Fruit fly (Drosophila melanogaster) whole organism, wandering third instar larva: ENCODE data around the gene dmrt11E.
A peak's percentile ranks its signal among the peaks of the same experiment; 100 is the strongest.

Experiments
- Abd-B ChIP-seq: fragments of >200 bp; optimal IDR thresholded peaks from 2 replicates; lab custom pipeline; 2017; ENCODE audit warnings: missing biosample characterization, missing genetic modification characterization
- CG32264 ChIP-seq: fragments of 200-800 bp; sonication (Bioruptor generic); optimal IDR thresholded peaks from 2 replicates; lab custom pipeline; 2016; ENCODE audit warnings: missing biosample characterization, missing genetic modification characterization
- CG9705 ChIP-seq: fragments of 200-800 bp; sonication (Bioruptor generic); optimal IDR thresholded peaks from 2 replicates; lab custom pipeline; 2018; ENCODE audit warnings: missing biosample characterization, mild to moderate bottlenecking, missing genetic modification characterization
- CrebA ChIP-seq: fragments of 200-800 bp; sonication (Bioruptor generic); optimal IDR thresholded peaks from 2 replicates; lab custom pipeline; 2016; ENCODE audit warnings: missing biosample characterization, mild to moderate bottlenecking, missing genetic modification characterization, borderline replicate concordance
- Dfd ChIP-seq: fragments of >200 bp; optimal IDR thresholded peaks from 2 replicates; lab custom pipeline; 2017; ENCODE audit warnings: missing biosample characterization, missing genetic modification characterization
- Dif ChIP-seq: fragments of 200-275, 200-300 bp; sonication (Bioruptor generic); optimal IDR thresholded peaks from 2 replicates; lab custom pipeline; 2018; ENCODE audit warnings: missing biosample characterization, missing genetic modification characterization; ENCODE audit not compliant: partially characterized antibody
- GATAd ChIP-seq: sonication (Bioruptor generic); optimal IDR thresholded peaks from 2 replicates; lab custom pipeline; 2016; ENCODE audit warnings: missing biosample characterization, missing genetic modification characterization
- HLH106 ChIP-seq: fragments of 200-800 bp; optimal IDR thresholded peaks from 3 replicates; lab custom pipeline; 2019; ENCODE audit warnings: missing biosample characterization, mild to moderate bottlenecking, missing genetic modification characterization, moderate library complexity
- Hnf4 ChIP-seq: fragments of 200-800 bp; sonication (Bioruptor generic); optimal IDR thresholded peaks from 2 replicates; lab custom pipeline; 2016; ENCODE audit warnings: missing biosample characterization, mild to moderate bottlenecking, missing genetic modification characterization
- Hr83 ChIP-seq: fragments of 200-300 bp; sonication (Bioruptor generic); optimal IDR thresholded peaks from 2 replicates; lab custom pipeline; 2016; ENCODE audit warnings: missing biosample characterization, mild to moderate bottlenecking, missing genetic modification characterization, moderate library complexity; ENCODE audit not compliant: poor library complexity, severe bottlenecking
- Jra ChIP-seq: sonication (Bioruptor generic); optimal IDR thresholded peaks from 2 replicates; lab custom pipeline; 2016; ENCODE audit warnings: missing biosample characterization, missing genetic modification characterization
- Mio ChIP-seq: sonication (Bioruptor generic); optimal IDR thresholded peaks from 2 replicates; lab custom pipeline; 2016; ENCODE audit warnings: missing biosample characterization, missing genetic modification characterization
- Myc ChIP-seq: fragments of >200 bp; optimal IDR thresholded peaks from 2 replicates; lab custom pipeline; 2017
- N ChIP-seq: fragments of >200 bp; optimal IDR thresholded peaks from 2 replicates; lab custom pipeline; 2018; ENCODE audit warnings: missing biosample characterization, missing external identifiers, missing genetic modification characterization
- OdsH ChIP-seq: fragments of 200-800 bp; sonication (Bioruptor generic); optimal IDR thresholded peaks from 2 replicates; lab custom pipeline; 2016; ENCODE audit warnings: missing biosample characterization, mild to moderate bottlenecking, missing genetic modification characterization
- Rel ChIP-seq, 2 experiments: fragments of 200-800 bp; sonication (Bioruptor generic) in 1 of 2; optimal IDR thresholded peaks; 2 replicates in 1 of 2; 3 replicates in 1 of 2; lab custom pipeline; 2016 to 2019; ENCODE audit warnings: mild to moderate bottlenecking in 2 of 2, missing biosample characterization in 2 of 2, missing genetic modification characterization in 2 of 2, moderate library complexity in 1 of 2
- Sp1 ChIP-seq: fragments of 200-800 bp; sonication (Bioruptor generic); optimal IDR thresholded peaks from 3 replicates; lab custom pipeline; 2019; ENCODE audit warnings: missing biosample characterization, mild to moderate bottlenecking, missing genetic modification characterization, moderate library complexity
- Vsx2 ChIP-seq: fragments of 200-300, 225-300 bp; sonication (Bioruptor generic); optimal IDR thresholded peaks from 2 replicates; lab custom pipeline; 2018; ENCODE audit warnings: missing biosample characterization, missing genetic modification characterization; ENCODE audit not compliant: partially characterized antibody
- br ChIP-seq: fragments of 200-800 bp; sonication (Bioruptor generic); optimal IDR thresholded peaks from 2 replicates; lab custom pipeline; 2016; ENCODE audit warnings: missing biosample characterization, missing genetic modification characterization
- brk ChIP-seq: fragments of 200-800 bp; sonication (Bioruptor generic); optimal IDR thresholded peaks from 2 replicates; lab custom pipeline; 2016; ENCODE audit warnings: missing biosample characterization, mild to moderate bottlenecking, missing genetic modification characterization
- dl ChIP-seq, 2 experiments: fragments of 175-275, 200-275 bp in 1 of 2; fragments of 200-275 bp in 1 of 2; sonication (Bioruptor generic); optimal IDR thresholded peaks; lab custom pipeline; 2018; ENCODE audit warnings: mild to moderate bottlenecking in 2 of 2, missing biosample characterization in 2 of 2, missing genetic modification characterization in 2 of 2, moderate library complexity in 2 of 2; ENCODE audit not compliant: partially characterized antibody in 2 of 2, insufficient read depth in 1 of 2
- dmrt93B ChIP-seq: fragments of 200-800 bp; sonication (Bioruptor generic); optimal IDR thresholded peaks from 2 replicates; lab custom pipeline; 2018; ENCODE audit warnings: missing biosample characterization, mild to moderate bottlenecking, missing genetic modification characterization
- dsf ChIP-seq: sonication (Bioruptor generic); optimal IDR thresholded peaks from 2 replicates; lab custom pipeline; 2016; ENCODE audit warnings: missing biosample characterization, missing genetic modification characterization, borderline replicate concordance
- ey ChIP-seq: fragments of 200-800 bp; sonication (Bioruptor generic); optimal IDR thresholded peaks from 2 replicates; lab custom pipeline; 2016; ENCODE audit warnings: missing biosample characterization, missing genetic modification characterization
- foxo ChIP-seq, 2 experiments: fragments of 200-800 bp; sonication (Bioruptor generic); optimal IDR thresholded peaks; 2 replicates in 1 of 2; 3 replicates in 1 of 2; lab custom pipeline; 2016 to 2017; ENCODE audit warnings: missing biosample characterization in 2 of 2, missing genetic modification characterization in 2 of 2
- fru ChIP-seq: fragments of 200-800 bp; sonication (Bioruptor generic); optimal IDR thresholded peaks from 3 replicates; lab custom pipeline; 2016; ENCODE audit warnings: missing biosample characterization, mild to moderate bottlenecking, missing genetic modification characterization
- h ChIP-seq: fragments of 200-800 bp; sonication (Bioruptor generic); optimal IDR thresholded peaks from 3 replicates; lab custom pipeline; 2016; ENCODE audit warnings: missing biosample characterization, mild to moderate bottlenecking, missing genetic modification characterization
- jim ChIP-seq: fragments of 175-275, 200-325 bp; sonication (Bioruptor generic); optimal IDR thresholded peaks from 2 replicates; lab custom pipeline; 2016; ENCODE audit warnings: missing biosample characterization, mild to moderate bottlenecking, missing genetic modification characterization
- lola ChIP-seq: fragments of >200 bp; optimal IDR thresholded peaks from 2 replicates; lab custom pipeline; 2017; ENCODE audit warnings: missing biosample characterization, missing genetic modification characterization
- pan ChIP-seq: fragments of >200 bp; optimal IDR thresholded peaks from 2 replicates; lab custom pipeline; 2017
- psq ChIP-seq: fragments of 200-800 bp; sonication (Bioruptor generic); optimal IDR thresholded peaks from 3 replicates; lab custom pipeline; 2017; ENCODE audit warnings: missing biosample characterization, mild to moderate bottlenecking, missing genetic modification characterization, moderate library complexity
- rgr ChIP-seq: fragments of 200-800 bp; sonication (Bioruptor generic); optimal IDR thresholded peaks from 3 replicates; lab custom pipeline; 2016; ENCODE audit warnings: missing biosample characterization, mild to moderate bottlenecking, missing genetic modification characterization
- sage ChIP-seq: fragments of 200-800 bp; sonication (Bioruptor generic); optimal IDR thresholded peaks from 2 replicates; lab custom pipeline; 2016; ENCODE audit warnings: missing biosample characterization, mild to moderate bottlenecking, missing genetic modification characterization
- sv ChIP-seq: fragments of 200-800 bp; sonication (Bioruptor generic); optimal IDR thresholded peaks from 3 replicates; lab custom pipeline; 2016; ENCODE audit warnings: missing biosample characterization, missing genetic modification characterization
- tai ChIP-seq: sonication (Bioruptor generic); optimal IDR thresholded peaks from 2 replicates; lab custom pipeline; 2016; ENCODE audit warnings: missing biosample characterization, missing genetic modification characterization
- usp ChIP-seq: fragments of >200 bp; optimal IDR thresholded peaks from 2 replicates; lab custom pipeline; 2017; ENCODE audit warnings: missing biosample characterization, missing genetic modification characterization
- woc ChIP-seq: sonication (Bioruptor generic); optimal IDR thresholded peaks from 2 replicates; lab custom pipeline; 2016; ENCODE audit warnings: missing biosample characterization, mild to moderate bottlenecking, missing genetic modification characterization

The dmrt11E gene

dm6 chrX:13386776-13387175 is 18.8 kb downstream of the dmrt11E start:
- TF ChIP-seq CrebA (GFP tag; lab: Kevin White, UChicago): no peak
- TF ChIP-seq N (GFP tag; lab: Kevin White, UChicago): no peak
- no peak for TF ChIP-seq woc (GFP tag; lab: Kevin White, UChicago)
- no peak for TF ChIP-seq Abd-B
- no peak for TF ChIP-seq tai (GFP tag; lab: Kevin White, UChicago)
- no peak for TF ChIP-seq rgr (GFP tag; lab: Kevin White, UChicago)
- no peak for TF ChIP-seq lola (GFP tag; lab: Kevin White, UChicago)
- TF ChIP-seq br (GFP tag; lab: Kevin White, UChicago): no peak
- no peak for TF ChIP-seq dl (GFP tag; optimal IDR thresholded peaks at IDR 0.05; lab: Kevin White, UChicago; ENCODE audit: insufficient read depth in 1 of 2, partially characterized antibody in 2 of 2)
- TF ChIP-seq, all 38 proteins: peak for 0

- TF ChIP-seq Sp1 (peak; percentile 84), HLH106 (tag; lab: Kevin White, UChicago) (peak; percentile 86), jim (GFP tag; lab: Kevin White, UChicago) (peak; percentile 3), h (GFP tag; lab: Kevin White, UChicago) (peak; percentile 78), br (GFP tag; lab: Kevin White, UChicago) (peak; percentile 61), Myc (peak; percentile 34), Dfd (GFP tag; lab: Kevin White, UChicago) (no peak), dl (GFP tag; optimal IDR thresholded peaks at IDR 0.05; lab: Kevin White, UChicago; ENCODE audit: insufficient read depth in 1 of 2, partially characterized antibody in 2 of 2) (no peak), ey (peak; percentile 74), foxo (GFP tag; optimal IDR thresholded peaks at IDR 0.05; lab: Kevin White, UChicago) (peak in 1 of 2 experiments; percentile 84), Hnf4 (GFP tag; lab: Kevin White, UChicago) (peak; percentile 78), brk (peak; percentile 61), psq (GFP tag; lab: Kevin White, UChicago) (peak; percentile 62), CG32264 (GFP tag; lab: Kevin White, UChicago) (no peak), woc (GFP tag; lab: Kevin White, UChicago) (peak; percentile 87), pan (lab: Kevin White, UChicago) (no peak), CG9705 (GFP tag; lab: Kevin White, UChicago) (peak; percentile 76), GATAd (GFP tag; lab: Kevin White, UChicago) (peak; percentile 28), sage (peak; percentile 1), rgr (GFP tag; lab: Kevin White, UChicago) (peak; percentile 73), sv (GFP tag; lab: Kevin White, UChicago) (peak; percentile 74), dsf (GFP tag; lab: Kevin White, UChicago) (peak; percentile 6), Mio (GFP tag; lab: Kevin White, UChicago) (no peak), Hr83 (no peak), tai (GFP tag; lab: Kevin White, UChicago) (peak; percentile 80), dmrt93B (peak; percentile 77), fru (peak; percentile 76), OdsH (GFP tag; lab: Kevin White, UChicago) (peak; percentile 69), Abd-B (no peak), CrebA (GFP tag; lab: Kevin White, UChicago) (no peak), Jra (GFP tag; lab: Kevin White, UChicago) (peak; percentile 65)
Measured at dm6 chrX:13387373-13387850, 19.4 kb downstream of the dmrt11E start, which contains the start of the genes Ype and CG1662. Gene Ype, minus strand, starts transcription at chrX:13387417. Gene CG1662, plus strand, starts transcription at chrX:13387563.

- TF ChIP-seq sage: no peak
- peak; percentile 1 for TF ChIP-seq br (GFP tag; lab: Kevin White, UChicago)
- TF ChIP-seq Abd-B: no peak
- TF ChIP-seq Mio (GFP tag; lab: Kevin White, UChicago): no peak
- no peak for TF ChIP-seq Dif
- TF ChIP-seq OdsH (GFP tag; lab: Kevin White, UChicago): peak; percentile 69
- TF ChIP-seq N (GFP tag; lab: Kevin White, UChicago): no peak
- peak; percentile 24 for TF ChIP-seq dmrt93B
- TF ChIP-seq CG32264 (GFP tag; lab: Kevin White, UChicago): no peak
- no peak for TF ChIP-seq lola (GFP tag; lab: Kevin White, UChicago)
- TF ChIP-seq Jra (GFP tag; lab: Kevin White, UChicago): no peak
- peak; percentile 57 for TF ChIP-seq h (GFP tag; lab: Kevin White, UChicago)
- TF ChIP-seq Hr83: no peak
- no peak for TF ChIP-seq Dfd (GFP tag; lab: Kevin White, UChicago)
- TF ChIP-seq GATAd (GFP tag; lab: Kevin White, UChicago): no peak
- TF ChIP-seq Vsx2: no peak
- peak; percentile 34 for TF ChIP-seq brk
- TF ChIP-seq sv (GFP tag; lab: Kevin White, UChicago): no peak
- TF ChIP-seq fru: peak; percentile 70
- TF ChIP-seq Myc: no peak
- peak; percentile 74 for TF ChIP-seq rgr (GFP tag; lab: Kevin White, UChicago)
- TF ChIP-seq jim (GFP tag; lab: Kevin White, UChicago): no peak
- no peak for TF ChIP-seq woc (GFP tag; lab: Kevin White, UChicago)
- peak; percentile 34 for TF ChIP-seq Hnf4 (GFP tag; lab: Kevin White, UChicago)
- TF ChIP-seq usp: no peak
- peak; percentile 66 for TF ChIP-seq psq (GFP tag; lab: Kevin White, UChicago)
- TF ChIP-seq Sp1: peak; percentile 82
- no peak for TF ChIP-seq Rel (GFP tag; optimal IDR thresholded peaks at IDR 0.05; lab: Kevin White, UChicago)
- peak; percentile 57 for TF ChIP-seq Rel (tag; optimal IDR thresholded peaks at IDR 0.05; lab: Kevin White, UChicago)
- peak; percentile 13 for TF ChIP-seq ey
- no peak for TF ChIP-seq CrebA (GFP tag; lab: Kevin White, UChicago)
- no peak for TF ChIP-seq dsf (GFP tag; lab: Kevin White, UChicago)
- TF ChIP-seq pan (lab: Kevin White, UChicago): no peak
- TF ChIP-seq foxo (GFP tag; optimal IDR thresholded peaks at IDR 0.05; lab: Kevin White, UChicago): peak in 1 of 2 experiments; percentile 74
- TF ChIP-seq CG9705 (GFP tag; lab: Kevin White, UChicago): no peak
Measured at dm6 chrX:13390465-13391173, 22.6 kb downstream of the dmrt11E start.
